Worm (Caenorhabditis elegans): Measurements from ENCODE around the gene srsx-21.

srsx-21 gene

DNA sequence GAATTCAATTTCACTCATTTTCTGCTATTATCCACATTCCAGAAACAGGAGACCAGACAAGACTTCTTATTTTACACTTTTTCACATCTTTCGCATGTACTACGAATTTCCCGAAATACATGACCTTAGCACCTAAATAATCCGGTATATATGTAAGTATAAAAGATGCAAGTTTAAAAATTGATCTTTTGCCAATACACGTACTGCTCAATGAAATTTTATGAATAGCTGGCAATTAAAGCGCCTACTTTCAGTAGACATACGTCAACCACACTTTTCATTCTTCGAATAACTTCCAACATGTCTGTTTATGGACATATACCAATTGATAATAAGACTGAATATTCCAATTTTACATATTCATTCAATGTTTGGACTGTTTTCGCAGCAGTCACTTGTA lies 34.6 kb upstream of the srsx-21 start, which contains the start of gene sru-39:
TSS of gene sru-39 (plus strand) at position 301 of the 400 bp plus-strand sequence.
- no peak for TF ChIP-seq nhr-21 (tag; optimal IDR thresholded peaks at IDR 0.05)
- no peak for TF ChIP-seq lin-39 (tag; optimal IDR thresholded peaks at IDR 0.05)
- TF ChIP-seq peb-1 (tag; optimal IDR thresholded peaks at IDR 0.05): no peak
- no peak for TF ChIP-seq mdl-1 (tag; optimal IDR thresholded peaks at IDR 0.05)
- TF ChIP-seq elt-1 (tag; optimal IDR thresholded peaks at IDR 0.05): no peak
- TF ChIP-seq Y55F3AM.14 (GFP tag; optimal IDR thresholded peaks at IDR 0.05): no peak
- no peak for TF ChIP-seq unc-62 (GFP tag; optimal IDR thresholded peaks at IDR 0.05)
- TF ChIP-seq nhr-25 (tag; optimal IDR thresholded peaks at IDR 0.05): no peak
- no peak for TF ChIP-seq alr-1 (tag; optimal IDR thresholded peaks at IDR 0.05)
- no peak for TF ChIP-seq F13H6.1 (tag; optimal IDR thresholded peaks at IDR 0.05)
- no peak for TF ChIP-seq nhr-10 (tag; optimal IDR thresholded peaks at IDR 0.05)
- TF ChIP-seq nhr-6 (tag; optimal IDR thresholded peaks at IDR 0.05): no peak
- TF ChIP-seq sma-9 (GFP tag; optimal IDR thresholded peaks at IDR 0.05): no peak
- TF ChIP-seq sma-9 (tag; optimal IDR thresholded peaks at IDR 0.05): no peak
- TF ChIP-seq nhr-237 (tag; optimal IDR thresholded peaks at IDR 0.05): no peak
- no peak for TF ChIP-seq aly-2 (tag; optimal IDR thresholded peaks at IDR 0.05)

ce11 chrV:9805161-9805560 lies 32.6 kb upstream of the srsx-21 start, which contains the start of gene sru-37:
Gene sru-37, plus strand, starts transcription at chrV:9805461.
- no peak for TF ChIP-seq ceh-82 (tag; optimal IDR thresholded peaks at IDR 0.05)

DNA sequence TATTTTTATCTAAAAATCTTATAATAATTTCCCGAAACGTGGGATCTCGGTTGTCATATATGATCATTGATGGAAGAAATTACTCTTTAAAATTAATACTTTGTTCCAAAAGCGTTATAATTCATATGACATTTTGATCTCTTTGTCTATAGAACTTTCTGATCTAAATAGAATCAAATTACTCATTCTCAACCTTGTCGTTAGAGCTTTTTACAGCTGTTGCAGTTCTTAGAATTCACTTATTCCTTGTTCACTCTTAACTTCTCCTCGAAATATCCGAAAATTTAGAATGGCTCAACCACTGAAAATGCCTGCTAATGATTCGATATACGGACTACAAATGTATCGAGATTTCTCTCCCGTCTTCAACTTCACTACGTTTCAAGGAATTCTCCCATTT lies 26.6 kb upstream of the srsx-21 start, which contains the start of gene sru-29:
TSS of gene sru-29 (plus strand) at position 301 of the 400 bp plus-strand sequence.
- TF ChIP-seq sma-9 (GFP tag; optimal IDR thresholded peaks at IDR 0.05) (no peak), sma-9 (tag; optimal IDR thresholded peaks at IDR 0.05) (no peak), blmp-1 (tag; optimal IDR thresholded peaks at IDR 0.05; ENCODE audit: insufficient read depth) (no peak), crh-2 (tag; optimal IDR thresholded peaks at IDR 0.05) (no peak), lin-39 (tag; optimal IDR thresholded peaks at IDR 0.05) (no peak), sma-3 (GFP tag; optimal IDR thresholded peaks at IDR 0.05) (no peak), nhr-10 (tag; optimal IDR thresholded peaks at IDR 0.05) (no peak), nhr-25 (tag; optimal IDR thresholded peaks at IDR 0.05) (no peak), mbf-1 (tag; optimal IDR thresholded peaks at IDR 0.05) (no peak), nhr-23 (tag; optimal IDR thresholded peaks at IDR 0.05) (no peak), mab-5 (tag; optimal IDR thresholded peaks at IDR 0.05) (no peak)

DNA sequence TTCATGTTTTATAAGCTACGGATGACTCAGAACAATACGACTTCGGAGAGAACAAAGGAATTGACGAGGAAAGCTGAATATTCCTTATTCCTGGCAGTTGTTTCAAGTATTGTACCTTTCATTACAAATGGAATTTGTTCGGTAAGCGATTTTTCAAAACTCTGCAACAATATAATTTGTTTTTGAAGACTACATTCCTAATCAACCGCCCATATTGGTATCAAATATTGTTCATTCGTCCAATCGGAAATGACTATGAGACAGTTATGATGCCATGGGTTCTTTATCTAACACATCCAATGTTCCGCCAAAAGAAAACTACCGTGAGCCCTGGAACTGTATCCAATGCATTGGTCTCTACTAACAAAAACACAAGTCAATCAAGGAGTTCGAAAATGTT lies 25.6 kb upstream of the srsx-21 start:
- TF ChIP-seq R02D3.7 (tag; optimal IDR thresholded peaks at IDR 0.05) (no peak), alr-1 (tag; optimal IDR thresholded peaks at IDR 0.05) (no peak), nhr-6 (tag; optimal IDR thresholded peaks at IDR 0.05) (no peak), nhr-23 (tag; optimal IDR thresholded peaks at IDR 0.05) (no peak), crh-2 (tag; optimal IDR thresholded peaks at IDR 0.05) (no peak), blmp-1 (tag; optimal IDR thresholded peaks at IDR 0.05; ENCODE audit: insufficient read depth) (no peak), sma-3 (GFP tag; optimal IDR thresholded peaks at IDR 0.05) (no peak), gmeb-1 (tag; optimal IDR thresholded peaks at IDR 0.05) (no peak), mab-5 (tag; optimal IDR thresholded peaks at IDR 0.05) (no peak), unc-39 (tag; optimal IDR thresholded peaks at IDR 0.05) (no peak), C34F6.9 (tag; optimal IDR thresholded peaks at IDR 0.05) (no peak), unc-55 (GFP tag; optimal IDR thresholded peaks at IDR 0.05) (no peak), nhr-237 (tag; optimal IDR thresholded peaks at IDR 0.05) (no peak), zag-1 (tag; optimal IDR thresholded peaks at IDR 0.05) (no peak), nhr-77 (tag; optimal IDR thresholded peaks at IDR 0.05) (no peak), peb-1 (tag; optimal IDR thresholded peaks at IDR 0.05) (no peak), skn-1 (tag; optimal IDR thresholded peaks at IDR 0.05) (no peak)

DNA sequence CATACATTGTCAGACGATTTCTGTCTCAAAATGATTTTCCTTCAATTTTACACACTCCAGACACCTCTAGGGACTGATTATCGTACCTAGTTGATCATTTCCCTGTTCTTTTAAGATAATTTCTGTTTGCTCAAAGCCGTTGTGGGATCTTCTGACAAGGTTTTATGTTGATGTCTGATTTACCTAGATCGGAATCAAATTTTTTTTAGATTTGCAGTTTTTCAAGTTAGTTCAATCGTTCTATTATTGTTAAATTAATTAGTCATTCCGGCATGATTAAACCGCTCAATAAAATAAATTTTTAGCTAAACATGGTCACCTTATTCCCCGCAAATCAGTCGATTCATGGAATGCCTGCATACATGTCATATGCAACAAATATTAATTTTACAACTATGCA lies 24.3 kb upstream of the srsx-21 start, which contains the start of gene sru-30:
TSS of gene sru-30 (plus strand) at position 301 of the 400 bp plus-strand sequence.
- no peak for TF ChIP-seq mbf-1 (tag; optimal IDR thresholded peaks at IDR 0.05)
- TF ChIP-seq nhr-23 (tag; optimal IDR thresholded peaks at IDR 0.05): no peak
- no peak for TF ChIP-seq zag-1 (tag; optimal IDR thresholded peaks at IDR 0.05)
- TF ChIP-seq mab-5 (tag; optimal IDR thresholded peaks at IDR 0.05): no peak
- no peak for TF ChIP-seq nhr-77 (tag; optimal IDR thresholded peaks at IDR 0.05)

DNA sequence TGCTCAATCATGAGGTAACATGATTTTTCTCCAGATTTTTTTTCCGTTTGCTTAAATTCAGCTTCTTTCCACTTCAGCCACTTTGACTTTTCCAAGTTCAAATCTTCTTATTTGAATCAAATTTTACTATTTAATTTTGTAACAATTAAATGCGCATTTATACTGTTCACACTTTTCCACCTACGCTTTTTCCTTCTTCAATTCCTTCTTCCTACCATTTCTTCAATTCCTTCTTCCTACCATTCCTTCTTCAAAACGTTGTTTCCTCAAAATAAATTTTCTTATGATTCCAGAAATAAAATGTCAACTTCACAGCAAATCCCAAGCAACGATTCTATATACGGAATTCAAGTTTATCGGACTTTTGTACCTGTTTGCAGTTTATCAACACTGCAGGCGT lies 21.4 kb upstream of the srsx-21 start, which contains the start of gene sru-31:
TSS of gene sru-31 (plus strand) at position 301 of the 400 bp plus-strand sequence.
- TF ChIP-seq skn-1 (tag; optimal IDR thresholded peaks at IDR 0.05): no peak
- no peak for TF ChIP-seq sem-4 (tag; optimal IDR thresholded peaks at IDR 0.05)
- TF ChIP-seq mdl-1 (tag; optimal IDR thresholded peaks at IDR 0.05): no peak
- no peak for TF ChIP-seq F13H6.1 (tag; optimal IDR thresholded peaks at IDR 0.05)
- TF ChIP-seq blmp-1 (tag; optimal IDR thresholded peaks at IDR 0.05; ENCODE audit: insufficient read depth): no peak
- no peak for TF ChIP-seq nhr-10 (tag; optimal IDR thresholded peaks at IDR 0.05)
- no peak for TF ChIP-seq nhr-237 (tag; optimal IDR thresholded peaks at IDR 0.05)
- TF ChIP-seq C34F6.9 (tag; optimal IDR thresholded peaks at IDR 0.05): no peak
- no peak for TF ChIP-seq nhr-21 (tag; optimal IDR thresholded peaks at IDR 0.05)
- no peak for TF ChIP-seq ceh-16 (tag; optimal IDR thresholded peaks at IDR 0.05)
- no peak for TF ChIP-seq lin-11 (tag; optimal IDR thresholded peaks at IDR 0.05)
- TF ChIP-seq alr-1 (tag; optimal IDR thresholded peaks at IDR 0.05): no peak

All from whole organism, L2 larva.